Worm (Caenorhabditis elegans) whole organism, young adult: ENCODE results near the gene Y22D7AR.7.

Experiments used
- ets-4 ChIP-seq: fragments of 200-800 bp; sonication (Bioruptor generic); optimal IDR thresholded peaks from 2 replicates; lab custom pipeline; 2018; ENCODE audit warnings: mild to moderate bottlenecking, missing genetic modification characterization, missing compliant biosample characterization
- lin-26 ChIP-seq: fragments of 200-800 bp; sonication (Bioruptor generic); IDR thresholded peaks from 2 replicates; pipeline ENCODE4 v1.3.6; 2022; ENCODE audit warnings: missing genetic modification reagents, missing genetic modification characterization, missing compliant biosample characterization
- lin-40 ChIP-seq: sonication (generic microtip); optimal IDR thresholded peaks from 2 replicates; lab custom pipeline; 2016; ENCODE audit warnings: missing genetic modification characterization, mild to moderate bottlenecking, missing compliant biosample characterization, missing genotype, missing genetic modification reagents
- madf-10 ChIP-seq: sonication (generic microtip); optimal IDR thresholded peaks from 2 replicates; lab custom pipeline; 2016; ENCODE audit warnings: mild to moderate bottlenecking, missing genetic modification characterization, missing compliant biosample characterization
- nhr-80 ChIP-seq: sonication (generic microtip); optimal IDR thresholded peaks from 2 replicates; lab custom pipeline; 2016; ENCODE audit warnings: missing genetic modification characterization, missing compliant biosample characterization
- rcor-1 ChIP-seq: fragments of 200-800 bp; sonication (Bioruptor generic); IDR thresholded peaks from 2 replicates; pipeline ENCODE4 v1.3.6; 2022; ENCODE audit warnings: missing genetic modification reagents, missing genetic modification characterization, missing compliant biosample characterization
- snpc-4 ChIP-seq, 5 experiments: fragments of 150-350 bp in 1 of 5; sonication (generic microtip) in 4 of 5; optimal IDR thresholded peaks; 2 replicates each; lab custom pipeline; 2014 to 2018; ENCODE audit warnings: missing genetic modification characterization in 5 of 5, missing biosample characterization in 3 of 5, antibody characterized with exemption in 2 of 5, mild to moderate bottlenecking in 2 of 5, missing compliant biosample characterization in 2 of 5, missing genotype in 2 of 5, moderate library complexity in 2 of 5, missing genetic modification reagents in 1 of 5
- unc-130 ChIP-seq: sonication (generic microtip); optimal IDR thresholded peaks from 2 replicates; lab custom pipeline; 2016; ENCODE audit warnings: missing genetic modification reagents, missing genetic modification characterization, missing compliant biosample characterization
- unc-62 ChIP-seq: fragments of 150-350 bp; optimal IDR thresholded peaks from 2 replicates; lab custom pipeline; 2014; ENCODE audit warnings: missing biosample characterization, missing genetic modification reagents, missing genetic modification characterization
- ztf-3 ChIP-seq: fragments of 200-800 bp; sonication (Bioruptor generic); optimal IDR thresholded peaks from 2 replicates; lab custom pipeline; 2018; ENCODE audit warnings: mild to moderate bottlenecking, missing genetic modification characterization, missing compliant biosample characterization

ce11 chrIII:1641163-1641562 lies 46.7 kb downstream of the Y22D7AR.7 start, which contains the start of gene Y22D7AL.3:
- TF ChIP-seq rcor-1 (GFP tag; lab: Robert Waterston, UW) (no peak), ztf-3 (GFP tag; lab: Kevin White, UChicago) (no peak), snpc-4 (GFP tag; optimal IDR thresholded peaks at IDR 0.05; lab: Kevin White, UChicago) (no peak), snpc-4 (tag; optimal IDR thresholded peaks at IDR 0.05; lab: Kevin White, UChicago) (no peak), unc-130 (GFP tag; lab: Kevin White, UChicago) (no peak), lin-40 (tag; lab: Kevin White, UChicago) (no peak), ets-4 (GFP tag; lab: Kevin White, UChicago) (no peak), lin-26 (GFP tag; lab: Robert Waterston, UW) (no peak), nhr-80 (tag; lab: Kevin White, UChicago) (no peak), madf-10 (no peak), unc-62 (no peak)
